Worm (Caenorhabditis elegans): Measurements from ENCODE around the gene acr-5.
A peak's percentile ranks its signal among the peaks of the same experiment; 100 is the strongest.

Gene acr-5

DNA sequence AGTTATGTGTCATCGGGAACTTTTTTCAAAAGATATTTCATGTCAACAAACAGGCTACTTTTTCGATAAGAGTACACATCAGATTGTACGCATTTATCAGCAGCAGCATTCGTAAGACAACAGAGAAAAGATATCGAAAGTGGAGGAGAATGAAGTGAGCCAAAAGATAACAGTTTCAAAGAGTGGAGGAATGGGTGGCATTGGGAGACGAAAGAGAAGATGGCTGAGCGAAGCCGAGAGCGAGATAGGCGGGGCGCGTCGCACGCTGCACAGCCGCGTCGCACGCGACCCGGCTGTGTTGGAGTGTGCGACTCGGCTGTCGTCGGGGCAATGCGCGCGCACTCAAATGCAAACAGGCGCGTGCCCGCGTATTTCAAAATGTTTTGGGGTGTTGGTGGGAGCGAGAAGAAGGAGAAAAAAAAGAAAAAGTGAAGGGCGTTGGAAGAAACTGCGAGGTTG is 50.4 kb downstream of the acr-5 start:
- TF ChIP-seq dpl-1 (GFP tag; optimal IDR thresholded peaks at IDR 0.05), result peak; percentile 78 to 83 (median 78)
- no peak for TF ChIP-seq hpl-2 (GFP tag; optimal IDR thresholded peaks at IDR 0.05)
- peak; percentile 15 for TF ChIP-seq fkh-4 (tag; optimal IDR thresholded peaks at IDR 0.05; ENCODE audit: borderline replicate concordance)
- TF ChIP-seq Y116A8C.19 (tag; optimal IDR thresholded peaks at IDR 0.05; ENCODE audit: borderline replicate concordance), result no peak
- TF ChIP-seq ceh-63 (GFP tag; optimal IDR thresholded peaks at IDR 0.05), result no peak
- peak; percentile 78 to 92 (median 83) for TF ChIP-seq ceh-82 (tag; optimal IDR thresholded peaks at IDR 0.05)
- peak; percentile 22 to 89 for TF ChIP-seq mdl-1 (tag; optimal IDR thresholded peaks at IDR 0.05)
- peak in 2 of 6 experiments; percentile 21 to 53 for TF ChIP-seq elt-3 (tag; optimal IDR thresholded peaks at IDR 0.05)
- TF ChIP-seq efl-3 (GFP tag; optimal IDR thresholded peaks at IDR 0.05), result peak; percentile 1
- peak; percentile 93 for TF ChIP-seq snu-23 (GFP tag; optimal IDR thresholded peaks at IDR 0.05)
- no peak for TF ChIP-seq tlp-1 (tag; optimal IDR thresholded peaks at IDR 0.05)
- TF ChIP-seq nhr-71 (tag; optimal IDR thresholded peaks at IDR 0.05), result peak; percentile 94
- peak; percentile 63 for TF ChIP-seq F16B12.6 (tag; optimal IDR thresholded peaks at IDR 0.05)
- peak; percentile 85 for TF ChIP-seq dsc-1 (tag; optimal IDR thresholded peaks at IDR 0.05)
- TF ChIP-seq lir-3 (tag; optimal IDR thresholded peaks at IDR 0.05; ENCODE audit: poor library complexity), result no peak
- no peak for TF ChIP-seq unc-62 (GFP tag; optimal IDR thresholded peaks at IDR 0.05)
- no peak for TF ChIP-seq sptf-1 (tag; optimal IDR thresholded peaks at IDR 0.05)
- peak; percentile 78 for TF ChIP-seq C16A3.4 (tag; optimal IDR thresholded peaks at IDR 0.05)
- TF ChIP-seq mep-1 (tag; optimal IDR thresholded peaks at IDR 0.05), result peak; percentile 57
- TF ChIP-seq zag-1 (tag; optimal IDR thresholded peaks at IDR 0.05), result no peak
- TF ChIP-seq xbp-1 (tag; optimal IDR thresholded peaks at IDR 0.05), result peak; percentile 82
- TF ChIP-seq alr-1 (tag; optimal IDR thresholded peaks at IDR 0.05; ENCODE audit: borderline replicate concordance), result no peak
- TF ChIP-seq pqm-1 (tag; optimal IDR thresholded peaks at IDR 0.05), result peak; percentile 86
- peak; percentile 42; the same call in 1 of the 2 replicates for TF ChIP-seq unc-98 (GFP tag; IDR thresholded peaks at IDR 0.05)
- peak; percentile 84 for TF ChIP-seq sup-37 (GFP tag; optimal IDR thresholded peaks at IDR 0.05)
- peak; percentile 64 for TF ChIP-seq irx-1 (tag; optimal IDR thresholded peaks at IDR 0.05)
- peak; percentile 82 for TF ChIP-seq ztf-4 (tag; optimal IDR thresholded peaks at IDR 0.05)
- peak; percentile 89 for TF ChIP-seq jun-1 (tag; optimal IDR thresholded peaks at IDR 0.05)
- peak; percentile 90 for TF ChIP-seq nhr-20 (tag; optimal IDR thresholded peaks at IDR 0.05)
- peak; percentile 66 for TF ChIP-seq egl-13 (tag; optimal IDR thresholded peaks at IDR 0.05)
- no peak for TF ChIP-seq sox-4 (tag; optimal IDR thresholded peaks at IDR 0.05)
- TF ChIP-seq nhr-77 (tag; optimal IDR thresholded peaks at IDR 0.05), result peak; percentile 50
- no peak for TF ChIP-seq fos-1 (tag; optimal IDR thresholded peaks at IDR 0.05)
- no peak for TF ChIP-seq hlh-4 (tag; optimal IDR thresholded peaks at IDR 0.05)
- peak; percentile 71 for TF ChIP-seq mab-9 (GFP tag; IDR thresholded peaks at IDR 0.05)
- TF ChIP-seq fkh-8 (tag; optimal IDR thresholded peaks at IDR 0.05), result peak; percentile 88
- peak; percentile 80 to 84 for TF ChIP-seq lsy-2 (tag; optimal IDR thresholded peaks at IDR 0.05)
- peak; percentile 49 for TF ChIP-seq snpc-4 (tag; optimal IDR thresholded peaks at IDR 0.05)
- no peak for TF ChIP-seq egl-27 (tag; optimal IDR thresholded peaks at IDR 0.05)
- peak in 1 of 2 experiments; percentile 66 for TF ChIP-seq ztf-11 (tag; optimal IDR thresholded peaks at IDR 0.05)
- peak; percentile 11 for TF ChIP-seq C34B4.2 (tag; optimal IDR thresholded peaks at IDR 0.05)
- peak; percentile 11 for TF ChIP-seq C04F5.9 (tag; optimal IDR thresholded peaks at IDR 0.05)
- TF ChIP-seq ces-1 (GFP tag; optimal IDR thresholded peaks at IDR 0.05), result no peak
- TF ChIP-seq mef-2 (tag; optimal IDR thresholded peaks at IDR 0.05), result peak; percentile 73
- no peak for TF ChIP-seq lin-39 (tag; optimal IDR thresholded peaks at IDR 0.05)
- peak; percentile 82 for TF ChIP-seq blmp-1 (tag; optimal IDR thresholded peaks at IDR 0.05)
- TF ChIP-seq rnt-1 (tag; optimal IDR thresholded peaks at IDR 0.05), result peak; percentile 82
- TF ChIP-seq nhr-19 (GFP tag; conservative IDR thresholded peaks at IDR 0.05), result peak; percentile 91
- no peak for TF ChIP-seq ets-5 (GFP tag; IDR thresholded peaks at IDR 0.05)
- peak; percentile 88 for TF ChIP-seq tbx-2 (tag; optimal IDR thresholded peaks at IDR 0.05)
- no peak for TF ChIP-seq hlh-17 (GFP tag; optimal IDR thresholded peaks at IDR 0.05; ENCODE audit: borderline replicate concordance)
- TF ChIP-seq lin-35 (GFP tag; optimal IDR thresholded peaks at IDR 0.05), result peak; percentile 79 to 83
